Fruit fly (Drosophila melanogaster) whole organism: Measurements from ENCODE around the gene SkpD.

Source experiments
- CG8478 ChIP-seq: fragments of >200 bp; optimal IDR thresholded peaks from 2 replicates; lab custom pipeline; 2018; ENCODE audit warnings: inconsistent platforms
- psq ChIP-seq: fragments of >200 bp; optimal IDR thresholded peaks from 2 replicates; lab custom pipeline; 2017
- usp ChIP-seq: fragments of >200 bp; optimal IDR thresholded peaks from 2 replicates; lab custom pipeline; 2017; ENCODE audit warnings: missing biosample characterization, missing genetic modification characterization, mixed read lengths

DNA sequence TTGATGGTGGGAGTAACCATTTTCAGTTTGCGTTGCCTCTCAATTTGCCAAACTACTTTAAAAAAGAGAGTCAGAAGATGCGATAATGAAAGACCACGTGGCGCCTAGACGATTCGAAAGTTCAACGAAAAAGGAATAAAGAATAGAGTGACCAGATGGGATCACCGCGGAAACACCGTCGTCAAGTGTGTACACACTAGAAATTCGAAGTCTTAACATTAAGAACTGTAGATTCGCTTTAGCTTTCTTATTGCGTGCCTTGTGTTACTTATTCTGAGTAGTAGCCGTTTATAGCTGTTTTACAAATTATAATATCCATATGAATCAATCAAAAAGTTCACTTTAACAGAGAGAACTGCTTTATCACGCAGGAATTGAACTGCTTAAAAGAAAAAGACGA, 11.5 kb downstream of the SkpD start, which contains the start of gene SkpE:
- TF ChIP-seq CG8478 (lab: Kevin White, UChicago) (no peak), usp (GFP tag; lab: Kevin White, UChicago) (no peak), psq (lab: Kevin White, UChicago) (no peak)
